Worm (Caenorhabditis elegans) whole organism, young adult: ENCODE measurements around the gene srd-45.

Source experiments
- K12H6.12 ChIP-seq: fragments of 200-800 bp; sonication (Bioruptor generic); optimal IDR thresholded peaks from 2 replicates; lab custom pipeline; 2018; ENCODE audit warnings: mild to moderate bottlenecking, missing genetic modification characterization, missing compliant biosample characterization
- Y53F4B.3 ChIP-seq: fragments of 200-800 bp; sonication (Bioruptor generic); IDR thresholded peaks from 2 replicates; pipeline ENCODE4 v1.3.6; 2022; ENCODE audit warnings: missing genetic modification reagents, missing genetic modification characterization, missing compliant biosample characterization
- Y53G8AR.9 ChIP-seq: fragments of 200-800 bp; sonication (Bioruptor generic); conservative IDR thresholded peaks from 2 replicates; pipeline ENCODE4 v1.3.6; 2022; ENCODE audit warnings: missing genetic modification reagents, missing genetic modification characterization, missing compliant biosample characterization
- ama-1 ChIP-seq, 3 experiments: fragments of 150-350 bp in 1 of 3; sonication (generic microtip) in 2 of 3; optimal IDR thresholded peaks; 2 replicates each; lab custom pipeline; 2014 to 2018; ENCODE audit warnings: missing biosample characterization in 2 of 3, missing genetic modification characterization in 2 of 3, missing genetic modification reagents in 2 of 3
- aptf-3 ChIP-seq: fragments of 200-800 bp; sonication (Bioruptor generic); IDR thresholded peaks from 2 replicates; pipeline ENCODE4 v1.3.6; 2022; ENCODE audit warnings: missing genetic modification characterization, missing compliant biosample characterization
- bed-2 ChIP-seq: fragments of 200-800 bp; sonication (Bioruptor generic); IDR thresholded peaks from 2 replicates; pipeline ENCODE4 v1.3.6; 2022; ENCODE audit warnings: missing genetic modification reagents, missing genetic modification characterization, missing compliant biosample characterization
- egrh-3 ChIP-seq: fragments of 200-800 bp; sonication (Bioruptor generic); IDR thresholded peaks from 2 replicates; pipeline ENCODE4 v1.3.6; 2022; ENCODE audit warnings: missing genetic modification reagents, missing genetic modification characterization, missing compliant biosample characterization
- mel-28 ChIP-seq: sonication (generic microtip); optimal IDR thresholded peaks from 2 replicates; lab custom pipeline; 2016; ENCODE audit warnings: borderline replicate concordance, mild to moderate bottlenecking, missing genetic modification characterization, missing compliant biosample characterization
- nfya-1 ChIP-seq: sonication (generic microtip); optimal IDR thresholded peaks from 2 replicates; lab custom pipeline; 2017; ENCODE audit warnings: antibody characterized with exemption, missing compliant biosample characterization, missing genetic modification characterization, borderline replicate concordance; ENCODE audit not compliant: insufficient read depth

DNA sequence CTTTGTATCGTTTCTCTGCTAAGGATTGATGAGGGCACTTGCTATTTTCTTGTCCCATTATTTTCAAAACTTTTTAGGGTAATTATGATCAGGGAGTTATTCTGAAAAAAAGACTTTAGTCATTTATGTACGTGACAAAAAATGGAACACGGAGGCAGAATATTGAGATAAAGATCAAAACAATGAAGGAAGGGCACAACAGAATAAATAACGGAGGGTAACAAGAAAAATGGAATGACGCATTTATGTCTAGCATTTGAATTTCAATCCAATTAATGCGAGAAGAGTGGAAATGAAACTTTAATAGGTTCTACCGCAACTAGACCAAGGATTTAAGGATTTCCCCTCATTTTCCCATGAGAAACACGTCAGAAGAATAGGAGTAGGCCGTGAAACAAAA is 49.5 kb downstream of the srd-45 start, which contains the start of gene glb-13:
- no peak for TF ChIP-seq nfya-1
- TF ChIP-seq Y53G8AR.9 (GFP tag; lab: Robert Waterston, UW): no peak
- TF ChIP-seq aptf-3 (GFP tag; lab: Robert Waterston, UW): no peak
- no peak for TF ChIP-seq mel-28 (tag; lab: Kevin White, UChicago)
- TF ChIP-seq ama-1 (optimal IDR thresholded peaks at IDR 0.05; lab: Kevin White, UChicago): no peak
- no peak for TF ChIP-seq ama-1 (GFP tag; optimal IDR thresholded peaks at IDR 0.05; lab: Kevin White, UChicago)
- no peak for TF ChIP-seq egrh-3 (GFP tag; lab: Robert Waterston, UW)
- TF ChIP-seq K12H6.12: no peak
- TF ChIP-seq bed-2 (GFP tag; lab: Robert Waterston, UW): no peak
- no peak for TF ChIP-seq Y53F4B.3 (GFP tag; lab: Robert Waterston, UW)
